Fruit fly (Drosophila melanogaster): ENCODE data around the gene Ccm3.

- TF ChIP-seq br (GFP tag; optimal IDR thresholded peaks at IDR 0.05) (no peak), Rel (GFP tag; optimal IDR thresholded peaks at IDR 0.05) (no peak), Rel (tag; optimal IDR thresholded peaks at IDR 0.05) (no peak), usp (GFP tag; optimal IDR thresholded peaks at IDR 0.05) (no peak), ey (GFP tag; optimal IDR thresholded peaks at IDR 0.05) (no peak)
Observed at dm6 chr3R:15375470-15375869, 3.7 kb downstream of the Ccm3 start.
